Fruit fly (Drosophila melanogaster) whole organism, embryonic: ENCODE results near the gene intr.
A peak's percentile ranks its signal among the peaks of the same experiment; 100 is the strongest.

ENCODE experiments used
- ATbp ChIP-seq: fragments of 200-800 bp; sonication (Bioruptor generic); optimal IDR thresholded peaks from 2 replicates; lab custom pipeline; 2017; ENCODE audit warnings: missing biosample characterization, mild to moderate bottlenecking, missing genetic modification characterization, missing genetic modification reagents
- Atf3 ChIP-seq: fragments of 200-800 bp; sonication (Bioruptor generic); optimal IDR thresholded peaks from 3 replicates; lab custom pipeline; 2016; ENCODE audit warnings: missing biosample characterization, missing genetic modification characterization
- Bgb ChIP-seq: fragments of 200-800 bp; sonication (Bioruptor generic); IDR thresholded peaks from 2 replicates; pipeline ENCODE4 v1.3.6; 2022; ENCODE audit warnings: missing biosample characterization, missing genetic modification characterization; ENCODE audit not compliant: partially characterized antibody
- CG13894 ChIP-seq: fragments of 200-800 bp; sonication (Bioruptor generic); optimal IDR thresholded peaks from 3 replicates; lab custom pipeline; 2018; ENCODE audit warnings: missing biosample characterization, mild to moderate bottlenecking, missing genetic modification characterization, moderate library complexity
- CG14965 ChIP-seq: fragments of 200-800 bp; sonication (Bioruptor generic); optimal IDR thresholded peaks from 2 replicates; lab custom pipeline; 2016; ENCODE audit warnings: missing biosample characterization, missing genetic modification characterization, borderline replicate concordance
- CG15073 ChIP-seq: fragments of 200-800 bp; sonication (Bioruptor generic); optimal IDR thresholded peaks from 2 replicates; lab custom pipeline; 2016; ENCODE audit warnings: missing biosample characterization, missing genetic modification characterization
- CG16815 ChIP-seq: fragments of 200-800 bp; sonication (Bioruptor generic); optimal IDR thresholded peaks from 3 replicates; lab custom pipeline; 2017; ENCODE audit warnings: missing biosample characterization, mild to moderate bottlenecking, missing genetic modification characterization
- CG17328 ChIP-seq: fragments of 200-800 bp; sonication (Bioruptor generic); IDR thresholded peaks from 2 replicates; pipeline ENCODE4 v1.3.6; 2022; ENCODE audit warnings: missing biosample characterization, missing genetic modification characterization
- CG17359 ChIP-seq: fragments of 200-800 bp; sonication (Bioruptor generic); optimal IDR thresholded peaks from 3 replicates; lab custom pipeline; 2018; ENCODE audit warnings: missing biosample characterization, mild to moderate bottlenecking, missing genetic modification characterization, moderate library complexity
- CG17361 ChIP-seq: fragments of 200-800 bp; sonication (Bioruptor generic); IDR thresholded peaks from 3 replicates; pipeline ENCODE4 v1.3.6; 2022; ENCODE audit warnings: missing biosample characterization, missing genetic modification characterization
- CG2116 ChIP-seq: fragments of 200-800 bp; sonication (Bioruptor generic); optimal IDR thresholded peaks from 3 replicates; lab custom pipeline; 2018; ENCODE audit warnings: missing biosample characterization, mild to moderate bottlenecking, missing genetic modification characterization
- CG3065 ChIP-seq: fragments of 200-800 bp; sonication (Bioruptor generic); optimal IDR thresholded peaks from 2 replicates; lab custom pipeline; 2016; ENCODE audit warnings: missing biosample characterization, missing genetic modification characterization
- CG4707 ChIP-seq: fragments of 200-800 bp; sonication (Bioruptor generic); optimal IDR thresholded peaks from 2 replicates; lab custom pipeline; 2018; ENCODE audit warnings: missing biosample characterization, mild to moderate bottlenecking, missing genetic modification characterization, moderate library complexity
- CG6791 ChIP-seq: fragments of 200-800 bp; sonication (Bioruptor generic); IDR thresholded peaks from 3 replicates; pipeline ENCODE4 v1.3.6; 2022; ENCODE audit warnings: missing biosample characterization, missing genetic modification characterization; ENCODE audit not compliant: partially characterized antibody
- CG6813 ChIP-seq: fragments of 200-800 bp; sonication (Bioruptor generic); optimal IDR thresholded peaks from 2 replicates; lab custom pipeline; 2017; ENCODE audit warnings: missing biosample characterization, missing genetic modification characterization, mild to moderate bottlenecking, moderate library complexity, missing genetic modification reagents
- CG7271 ChIP-seq: fragments of 200-800 bp; sonication (Bioruptor generic); optimal IDR thresholded peaks from 2 replicates; lab custom pipeline; 2018; ENCODE audit warnings: missing biosample characterization, mild to moderate bottlenecking, missing genetic modification characterization, moderate library complexity
- CG7963 ChIP-seq: fragments of 200-800 bp; sonication (Bioruptor generic); IDR thresholded peaks from 3 replicates; pipeline ENCODE4 v1.3.6; 2022; ENCODE audit warnings: missing biosample characterization, missing genetic modification characterization; ENCODE audit not compliant: partially characterized antibody
- CG7987 ChIP-seq: fragments of 200-800 bp; sonication (Bioruptor generic); optimal IDR thresholded peaks from 2 replicates; lab custom pipeline; 2018; ENCODE audit warnings: missing biosample characterization, mild to moderate bottlenecking, missing genetic modification characterization, moderate library complexity
- CG8290 ChIP-seq, 3 experiments: fragments of 200-800 bp; sonication (Bioruptor generic); optimal IDR thresholded peaks; 2 replicates each; lab custom pipeline; 2016 to 2019; ENCODE audit warnings: missing biosample characterization in 3 of 3, missing genetic modification characterization in 3 of 3, mild to moderate bottlenecking in 2 of 3, moderate library complexity in 1 of 3
- CG9797 ChIP-seq: fragments of 200-800 bp; sonication (Bioruptor generic); optimal IDR thresholded peaks from 3 replicates; lab custom pipeline; 2018; ENCODE audit warnings: missing biosample characterization, mild to moderate bottlenecking, missing genetic modification characterization
- D19A ChIP-seq: fragments of 200-800 bp; optimal IDR thresholded peaks from 3 replicates; lab custom pipeline; 2019; ENCODE audit warnings: missing biosample characterization, mild to moderate bottlenecking, missing genetic modification characterization, moderate library complexity
- Hmr ChIP-seq: fragments of 200-800 bp; sonication (Bioruptor generic); optimal IDR thresholded peaks from 3 replicates; lab custom pipeline; 2017; ENCODE audit warnings: mild to moderate bottlenecking, missing biosample characterization, missing genetic modification reagents, missing genetic modification characterization
- Hr3 ChIP-seq: fragments of 200-800 bp; sonication (Bioruptor generic); optimal IDR thresholded peaks from 3 replicates; lab custom pipeline; 2016; ENCODE audit warnings: missing biosample characterization, missing genetic modification characterization
- Meics ChIP-seq: fragments of 200-800 bp; sonication (Bioruptor generic); optimal IDR thresholded peaks from 2 replicates; lab custom pipeline; 2017; ENCODE audit warnings: missing biosample characterization, mild to moderate bottlenecking, missing genetic modification characterization
- Neu2 ChIP-seq: fragments of 200-800 bp; sonication (Bioruptor generic); optimal IDR thresholded peaks from 3 replicates; lab custom pipeline; 2016; ENCODE audit warnings: missing biosample characterization, missing genetic modification characterization, borderline replicate concordance
- PHDP ChIP-seq: fragments of 200-800 bp; sonication (Bioruptor generic); optimal IDR thresholded peaks from 3 replicates; lab custom pipeline; 2018; ENCODE audit warnings: missing biosample characterization, mild to moderate bottlenecking, missing genetic modification characterization, moderate library complexity
- Ravus ChIP-seq: fragments of 200-800 bp; sonication (Bioruptor generic); IDR thresholded peaks from 2 replicates; pipeline ENCODE4 v1.3.6; 2022; ENCODE audit warnings: missing biosample characterization, missing genetic modification characterization
- Stat92E ChIP-seq, 3 experiments: fragments of >200 bp in 2 of 3; fragments of 200-800 bp in 1 of 3; sonication (Bioruptor generic) in 1 of 3; optimal IDR thresholded peaks; 2 replicates each; lab custom pipeline; 2017 to 2019; ENCODE audit warnings: missing biosample characterization in 3 of 3, missing genetic modification characterization in 3 of 3, mild to moderate bottlenecking in 1 of 3, moderate library complexity in 1 of 3
- Tbp ChIP-seq: fragments of >200 bp; optimal IDR thresholded peaks from 2 replicates; lab custom pipeline; 2018; ENCODE audit warnings: missing biosample characterization, missing genetic modification characterization
- aop ChIP-seq: fragments of 200-800 bp; sonication (Bioruptor generic); IDR thresholded peaks from 2 replicates; pipeline ENCODE4 v1.3.6; 2022; ENCODE audit warnings: missing biosample characterization, missing genetic modification characterization
- chm ChIP-seq: fragments of 200-800 bp; sonication (Bioruptor generic); IDR thresholded peaks from 2 replicates; pipeline ENCODE4 v1.3.6; 2022; ENCODE audit warnings: missing biosample characterization, missing genetic modification characterization
- dati ChIP-seq: fragments of 200-800 bp; sonication (Bioruptor generic); IDR thresholded peaks from 2 replicates; pipeline ENCODE4 v1.3.6; 2022; ENCODE audit warnings: missing biosample characterization, missing genetic modification characterization
- fd96Cb ChIP-seq: fragments of 200-800 bp; sonication (Bioruptor generic); optimal IDR thresholded peaks from 2 replicates; lab custom pipeline; 2018; ENCODE audit warnings: missing biosample characterization, mild to moderate bottlenecking, missing genetic modification characterization, moderate library complexity
- hb ChIP-seq: fragments of 200-800 bp; sonication (Bioruptor generic); IDR thresholded peaks from 3 replicates; pipeline ENCODE4 v1.3.6; 2022; ENCODE audit warnings: missing biosample characterization, missing genetic modification characterization; ENCODE audit not compliant: partially characterized antibody
- hbn ChIP-seq: fragments of 200-800 bp; sonication (Bioruptor generic); IDR thresholded peaks from 2 replicates; pipeline ENCODE4 v1.3.6; 2022; ENCODE audit warnings: missing biosample characterization, missing genetic modification characterization; ENCODE audit not compliant: partially characterized antibody
- hth ChIP-seq: fragments of >200 bp; optimal IDR thresholded peaks from 2 replicates; lab custom pipeline; 2017; ENCODE audit warnings: inconsistent platforms
- inv ChIP-seq: fragments of 200-800 bp; sonication (Bioruptor generic); IDR thresholded peaks from 2 replicates; pipeline ENCODE4 v1.3.6; 2022; ENCODE audit warnings: missing biosample characterization, missing genetic modification characterization; ENCODE audit not compliant: partially characterized antibody
- luna ChIP-seq: fragments of 200-800 bp; sonication (Bioruptor generic); optimal IDR thresholded peaks from 2 replicates; lab custom pipeline; 2016; ENCODE audit warnings: missing biosample characterization, missing genetic modification characterization
- peb ChIP-seq: fragments of 200-800 bp; sonication (Bioruptor generic); IDR thresholded peaks from 2 replicates; pipeline ENCODE4 v1.3.6; 2022; ENCODE audit warnings: missing biosample characterization, missing genetic modification characterization
- ranshi ChIP-seq: fragments of 200-800 bp; sonication (Bioruptor generic); IDR thresholded peaks from 2 replicates; pipeline ENCODE4 v1.3.6; 2022; ENCODE audit warnings: missing biosample characterization, missing genetic modification characterization
- row ChIP-seq: fragments of 200-800 bp; sonication (Bioruptor generic); IDR thresholded peaks from 3 replicates; pipeline ENCODE4 v1.3.6; 2022; ENCODE audit warnings: missing biosample characterization, missing genetic modification characterization
- schlank ChIP-seq: fragments of 200-800 bp; sonication (Bioruptor generic); optimal IDR thresholded peaks from 2 replicates; lab custom pipeline; 2018; ENCODE audit warnings: missing biosample characterization, mild to moderate bottlenecking, missing genetic modification characterization
- sisA ChIP-seq: fragments of 200-800 bp; sonication (Bioruptor generic); IDR thresholded peaks from 2 replicates; pipeline ENCODE4 v1.3.6; 2022; ENCODE audit warnings: missing biosample characterization, missing genetic modification characterization
- ssp ChIP-seq: fragments of 200-800 bp; sonication (Bioruptor generic); IDR thresholded peaks from 2 replicates; pipeline ENCODE4 v1.3.6; 2022; ENCODE audit warnings: missing biosample characterization, missing genetic modification characterization
- sug ChIP-seq: fragments of 200-800 bp; optimal IDR thresholded peaks from 2 replicates; lab custom pipeline; 2019; ENCODE audit warnings: missing biosample characterization, mild to moderate bottlenecking, missing genetic modification characterization, moderate library complexity
- toy ChIP-seq: fragments of 200-800 bp; sonication (Bioruptor generic); IDR thresholded peaks from 2 replicates; pipeline ENCODE4 v1.3.6; 2022; ENCODE audit warnings: missing biosample characterization, missing genetic modification characterization
- yki ChIP-seq: fragments of >200 bp; optimal IDR thresholded peaks from 3 replicates; lab custom pipeline; 2018
- zfh1 ChIP-seq: fragments of 200-800 bp; sonication (Bioruptor generic); IDR thresholded peaks from 3 replicates; pipeline ENCODE4 v1.3.6; 2022; ENCODE audit warnings: missing biosample characterization, missing genetic modification characterization

intr gene

DNA sequence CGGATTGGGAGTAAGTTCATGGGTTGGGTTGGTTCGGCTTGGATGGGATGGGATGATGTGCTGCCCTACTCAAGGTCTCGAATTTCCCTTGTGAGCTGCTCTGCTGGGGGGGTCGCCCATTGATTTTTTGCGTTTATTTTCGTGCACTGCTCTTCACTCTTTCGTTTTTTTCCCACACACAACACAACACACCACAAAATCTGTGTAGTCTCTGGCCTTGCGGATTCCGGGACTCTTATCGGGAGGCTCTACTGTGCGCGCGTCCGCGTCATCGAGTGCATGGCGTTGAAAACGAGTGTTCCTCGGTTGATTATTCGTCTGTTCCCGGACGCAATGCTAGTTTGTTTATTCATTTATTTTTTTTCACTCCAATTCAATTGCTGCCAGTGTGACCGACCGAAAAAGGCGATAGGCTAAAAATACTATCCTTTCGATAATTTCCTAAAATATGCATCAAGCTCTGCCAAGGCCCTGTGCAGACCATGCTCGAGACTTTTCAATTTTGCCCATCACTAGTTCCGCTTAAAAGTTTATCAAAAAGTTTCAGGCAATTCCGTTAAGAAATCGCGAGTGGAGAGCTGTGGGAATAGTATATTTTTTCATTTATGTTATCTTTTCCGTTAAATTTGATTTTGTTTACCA lies 41.4 kb downstream of the intr start, which contains the start of gene WASp (continued):
- TF ChIP-seq CG16815 (GFP tag; lab: Kevin White, UChicago), result no peak
- peak; percentile 63 for TF ChIP-seq CG3065
- TF ChIP-seq Hmr (GFP tag; lab: Kevin White, UChicago), result peak; percentile 90
- no peak for TF ChIP-seq CG13894
- TF ChIP-seq aop (GFP tag; lab: Robert Waterston, UW), result peak; percentile 99
- TF ChIP-seq D19A (tag; lab: Kevin White, UChicago), result no peak
- no peak for TF ChIP-seq yki (lab: Kevin White, UChicago)
- TF ChIP-seq PHDP (tag; lab: Kevin White, UChicago), result no peak
- TF ChIP-seq Meics, result peak; percentile 78
- peak; percentile 41; the same call in 1 of the 2 replicates for TF ChIP-seq inv (GFP tag; lab: Robert Waterston, UW)
- peak; percentile 75 for TF ChIP-seq schlank (tag; lab: Kevin White, UChicago)
- TF ChIP-seq Bgb (GFP tag; lab: Robert Waterston, UW), result peak; percentile 69
- TF ChIP-seq toy (GFP tag; lab: Robert Waterston, UW), result 0 out of 2 replicates have a peak, but pooled peaks have one; percentile 19
- TF ChIP-seq sisA (GFP tag; lab: Robert Waterston, UW), result no peak
- peak; percentile 86 for TF ChIP-seq CG7987 (GFP tag; lab: Kevin White, UChicago)
- peak; percentile 77 for TF ChIP-seq chm
- 0 out of 2 replicates have a peak, but pooled peaks have one; percentile 8 for TF ChIP-seq peb (GFP tag; lab: Robert Waterston, UW)
- no peak for TF ChIP-seq CG8290 (GFP tag; optimal IDR thresholded peaks at IDR 0.05; lab: Kevin White, UChicago)
- TF ChIP-seq CG8290 (tag; optimal IDR thresholded peaks at IDR 0.05; lab: Kevin White, UChicago), result no peak
- TF ChIP-seq ssp (GFP tag; lab: Robert Waterston, UW), result peak; percentile 93
- TF ChIP-seq luna (GFP tag; lab: Kevin White, UChicago), result peak; percentile 73
- TF ChIP-seq CG2116 (GFP tag; lab: Kevin White, UChicago), result peak; percentile 86
- peak; percentile 62 for TF ChIP-seq CG4707
- TF ChIP-seq CG17361 (GFP tag; lab: Robert Waterston, UW), result peak; percentile 72; the same call in 2 of the 3 replicates
- TF ChIP-seq Hr3 (GFP tag; lab: Kevin White, UChicago), result peak; percentile 37
- no peak for TF ChIP-seq Neu2
- TF ChIP-seq CG9797 (GFP tag; lab: Kevin White, UChicago), result peak; percentile 93
- TF ChIP-seq Ravus (GFP tag; lab: Robert Waterston, UW), result no peak
- TF ChIP-seq Tbp (GFP tag; lab: Kevin White, UChicago), result no peak
- TF ChIP-seq hbn (GFP tag; lab: Robert Waterston, UW), result no peak
- TF ChIP-seq CG17359 (tag; lab: Kevin White, UChicago), result no peak
- peak; percentile 39 for TF ChIP-seq Atf3 (GFP tag; lab: Kevin White, UChicago)
- peak in 1 of 3 experiments; percentile 51 for TF ChIP-seq Stat92E (GFP tag; optimal IDR thresholded peaks at IDR 0.05; lab: Kevin White, UChicago)
- 0 out of 2 replicates have a peak, but pooled peaks have one; percentile 29 for TF ChIP-seq dati (GFP tag; lab: Robert Waterston, UW)
- no peak for TF ChIP-seq CG15073 (GFP tag; lab: Kevin White, UChicago)
- peak; percentile 55; the same call in 2 of the 3 replicates for TF ChIP-seq CG6791 (GFP tag; lab: Robert Waterston, UW)
- TF ChIP-seq fd96Cb (tag; lab: Kevin White, UChicago), result peak; percentile 13
- TF ChIP-seq CG14965, result no peak
- TF ChIP-seq ranshi, result peak; percentile 59; the same call in 1 of the 2 replicates
- peak; percentile 89 for TF ChIP-seq sug (tag; lab: Kevin White, UChicago)
- TF ChIP-seq CG7271 (tag; lab: Kevin White, UChicago), result peak; percentile 79
- TF ChIP-seq hb, result no peak
- peak; percentile 75 for TF ChIP-seq row
- peak; percentile 68 for TF ChIP-seq CG17328 (GFP tag; lab: Robert Waterston, UW)
- TF ChIP-seq zfh1, result peak; percentile 78
- TF ChIP-seq CG7963 (GFP tag; lab: Robert Waterston, UW), result no peak
- TF ChIP-seq ATbp (GFP tag; lab: Kevin White, UChicago), result peak; percentile 60
- peak; percentile 63 for TF ChIP-seq CG6813 (GFP tag; lab: Kevin White, UChicago)
- TF ChIP-seq hth (lab: Kevin White, UChicago), result no peak
